Worm (Caenorhabditis elegans): ENCODE data around the gene srj-33.

srj-33 gene

ce11 chrV:9921288-9921687 lies 16.0 kb downstream of the srj-33 start, which contains the start of gene ceh-75:
ceh-75 (plus strand) TSS chrV:9921337.
- TF ChIP-seq atf-7 (tag; optimal IDR thresholded peaks at IDR 0.05) (no peak), him-1 (tag; optimal IDR thresholded peaks at IDR 0.05) (no peak), snpc-3.4 (tag; optimal IDR thresholded peaks at IDR 0.05) (no peak), T07F8.4 (tag; optimal IDR thresholded peaks at IDR 0.05) (no peak)

- TF ChIP-seq nfya-1 (tag; optimal IDR thresholded peaks at IDR 0.05; ENCODE audit: borderline replicate concordance, insufficient read depth) = no peak
- no peak for TF ChIP-seq ceh-40 (GFP tag; IDR thresholded peaks at IDR 0.05)
- TF ChIP-seq lin-26 (GFP tag; IDR thresholded peaks at IDR 0.05) = no peak
- no peak for TF ChIP-seq let-607 (tag; optimal IDR thresholded peaks at IDR 0.05)
- no peak for TF ChIP-seq akir-1 (GFP tag; optimal IDR thresholded peaks at IDR 0.05)
- no peak for TF ChIP-seq nfya-2 (GFP tag; IDR thresholded peaks at IDR 0.05)
- TF ChIP-seq unc-130 (GFP tag; optimal IDR thresholded peaks at IDR 0.05) = no peak
- TF ChIP-seq lin-40 (tag; optimal IDR thresholded peaks at IDR 0.05) = no peak
- no peak for TF ChIP-seq dox-1 (GFP tag; IDR thresholded peaks at IDR 0.05)
- no peak for TF ChIP-seq zfh-2 (GFP tag; conservative IDR thresholded peaks at IDR 0.05)
- TF ChIP-seq snpc-1.3 (tag; optimal IDR thresholded peaks at IDR 0.05; ENCODE audit: insufficient read depth) = no peak
- no peak for TF ChIP-seq nhr-90 (tag; optimal IDR thresholded peaks at IDR 0.05)
- no peak for TF ChIP-seq ztf-28 (GFP tag; IDR thresholded peaks at IDR 0.05)
- no peak for TF ChIP-seq dpl-1 (GFP tag; optimal IDR thresholded peaks at IDR 0.05)
- TF ChIP-seq mes-4 (tag; optimal IDR thresholded peaks at IDR 0.05) = no peak
- TF ChIP-seq aptf-2 (GFP tag; conservative IDR thresholded peaks at IDR 0.05) = no peak
- no peak for TF ChIP-seq let-526 (GFP tag; IDR thresholded peaks at IDR 0.05)
- no peak for TF ChIP-seq hlh-26 (GFP tag; conservative IDR thresholded peaks at IDR 0.05)
Measured at ce11 chrV:9918410-9918809, 18.9 kb downstream of the srj-33 start, which contains the start of gene C50H2.5. C50H2.5 (plus strand) TSS chrV:9918710.

- TF ChIP-seq mxl-1 (tag; optimal IDR thresholded peaks at IDR 0.05) = no peak
Measured at ce11 chrV:9916665-9917064, 20.7 kb downstream of the srj-33 start, which contains the start of gene C50H2.4. C50H2.4 (plus strand) TSS chrV:9916965.

- no peak for TF ChIP-seq nfya-1 (tag; optimal IDR thresholded peaks at IDR 0.05; ENCODE audit: borderline replicate concordance, insufficient read depth)
- TF ChIP-seq F57C9.4 (tag; optimal IDR thresholded peaks at IDR 0.05) = no peak
- no peak for TF ChIP-seq tbx-9 (tag; optimal IDR thresholded peaks at IDR 0.05; ENCODE audit: borderline replicate concordance)
- no peak for TF ChIP-seq F49E8.2 (tag; optimal IDR thresholded peaks at IDR 0.05; ENCODE audit: insufficient read depth)
- no peak for TF ChIP-seq dpl-1 (GFP tag; optimal IDR thresholded peaks at IDR 0.05)
- TF ChIP-seq rec-8 (tag; optimal IDR thresholded peaks at IDR 0.05) = no peak
- no peak for TF ChIP-seq tbp1 (GFP tag; optimal IDR thresholded peaks at IDR 0.05)
- no peak for TF ChIP-seq T26A5.8 (tag; optimal IDR thresholded peaks at IDR 0.05)
- no peak for TF ChIP-seq ceh-79 (tag; optimal IDR thresholded peaks at IDR 0.05)
- no peak for TF ChIP-seq efl-1 (GFP tag; optimal IDR thresholded peaks at IDR 0.05)
- no peak for TF ChIP-seq dox-1 (GFP tag; IDR thresholded peaks at IDR 0.05)
- no peak for TF ChIP-seq chd-7 (tag; optimal IDR thresholded peaks at IDR 0.05)
- TF ChIP-seq F33H1.4 (GFP tag; IDR thresholded peaks at IDR 0.05) = no peak
- no peak for TF ChIP-seq akir-1 (GFP tag; optimal IDR thresholded peaks at IDR 0.05)
- TF ChIP-seq aptf-3 (GFP tag; IDR thresholded peaks at IDR 0.05) = no peak
- TF ChIP-seq Y95B8A.8 (GFP tag; IDR thresholded peaks at IDR 0.05) = no peak
- no peak for TF ChIP-seq ztf-26 (tag; optimal IDR thresholded peaks at IDR 0.05)
- TF ChIP-seq tlf-1 (GFP tag; optimal IDR thresholded peaks at IDR 0.05) = no peak
- no peak for TF ChIP-seq mxl-1 (tag; optimal IDR thresholded peaks at IDR 0.05)
Measured at ce11 chrV:9915021-9915420, 22.3 kb downstream of the srj-33 start, which contains the start of gene mec-9. mec-9 (minus strand) TSS chrV:9915121.

All from whole organism, young adult.